Worm (Caenorhabditis elegans): ENCODE results near the gene T28H10.1.

DNA sequence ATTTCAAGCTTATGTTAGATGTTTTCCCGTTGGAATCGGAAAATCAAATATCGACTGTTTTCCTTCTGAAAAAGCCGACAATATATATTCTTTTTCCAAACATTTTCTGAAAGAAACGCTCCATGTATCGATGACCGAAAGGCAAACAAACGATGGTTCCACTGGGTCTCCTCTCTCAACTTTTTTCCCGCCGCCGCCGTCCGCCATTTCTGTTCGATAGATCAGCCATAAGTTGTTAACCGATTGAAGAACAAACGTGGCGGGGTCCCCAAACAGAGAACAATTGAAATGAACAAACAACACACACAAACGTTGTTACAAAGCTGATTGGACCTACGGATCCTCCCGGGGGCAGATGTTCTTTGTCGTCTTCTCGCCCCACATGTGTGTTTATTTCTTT, 36.9 kb upstream of the T28H10.1 start:
- TF ChIP-seq elt-1 (tag; optimal IDR thresholded peaks at IDR 0.05) (no peak), nhr-237 (tag; optimal IDR thresholded peaks at IDR 0.05) (no peak), ama-1 (optimal IDR thresholded peaks at IDR 0.05) (no peak), nhr-11 (tag; optimal IDR thresholded peaks at IDR 0.05) (no peak), skn-1 (tag; optimal IDR thresholded peaks at IDR 0.05) (no peak), fos-1 (tag; optimal IDR thresholded peaks at IDR 0.05) (no peak), unc-39 (tag; optimal IDR thresholded peaks at IDR 0.05) (no peak), unc-62 (GFP tag; optimal IDR thresholded peaks at IDR 0.05) (no peak)

Measured in whole organism, L3 larva.